Worm (Caenorhabditis elegans) whole organism, L1 larva: Measurements from ENCODE around the gene cysl-3.

Source experiments
- C04F5.9 ChIP-seq: sonication (generic microtip); optimal IDR thresholded peaks from 2 replicates; lab custom pipeline; 2016; ENCODE audit warnings: missing genetic modification characterization, missing compliant biosample characterization
- C16A3.4 ChIP-seq: fragments of 150-350 bp; optimal IDR thresholded peaks from 2 replicates; lab custom pipeline; 2014; ENCODE audit warnings: missing biosample characterization, missing genetic modification characterization
- F16B12.6 ChIP-seq: fragments of 150-350 bp; optimal IDR thresholded peaks from 2 replicates; lab custom pipeline; 2014; ENCODE audit warnings: missing biosample characterization, missing genetic modification characterization
- Y116A8C.19 ChIP-seq: sonication (generic microtip); optimal IDR thresholded peaks from 2 replicates; lab custom pipeline; 2016; ENCODE audit warnings: missing compliant biosample characterization, missing genetic modification characterization, borderline replicate concordance
- alr-1 ChIP-seq: fragments of 200-800 bp; sonication (Bioruptor generic); optimal IDR thresholded peaks from 2 replicates; lab custom pipeline; 2018; ENCODE audit warnings: borderline replicate concordance, mild to moderate bottlenecking, missing genetic modification characterization, missing compliant biosample characterization
- blmp-1 ChIP-seq: fragments of 150-350 bp; optimal IDR thresholded peaks from 2 replicates; lab custom pipeline; 2014; ENCODE audit warnings: missing biosample characterization, missing genetic modification characterization
- ceh-63 ChIP-seq: fragments of 200-800 bp; sonication (Bioruptor generic); optimal IDR thresholded peaks from 2 replicates; lab custom pipeline; 2018; ENCODE audit warnings: mild to moderate bottlenecking, missing genetic modification characterization, missing compliant biosample characterization
- ceh-8 ChIP-seq: fragments of 200-800 bp; sonication (Bioruptor generic); optimal IDR thresholded peaks from 2 replicates; lab custom pipeline; 2018; ENCODE audit warnings: mild to moderate bottlenecking, missing genetic modification characterization, moderate library complexity, missing compliant biosample characterization
- ceh-82 ChIP-seq, 3 experiments: fragments of 150-350 bp in 1 of 3; sonication (generic microtip) in 2 of 3; optimal IDR thresholded peaks; 2 replicates each; lab custom pipeline; 2014 to 2017; ENCODE audit warnings: missing biosample characterization in 3 of 3, missing genetic modification characterization in 3 of 3
- ces-1 ChIP-seq: fragments of 150-350 bp; optimal IDR thresholded peaks from 2 replicates; lab custom pipeline; 2014; ENCODE audit warnings: missing biosample characterization, missing genetic modification reagents, missing genetic modification characterization
- dpl-1 ChIP-seq, 3 experiments: fragments of 150-350 bp in 2 of 3; sonication (generic microtip) in 1 of 3; optimal IDR thresholded peaks; 2 replicates each; lab custom pipeline; 2014 to 2017; ENCODE audit warnings: missing biosample characterization in 3 of 3, missing genetic modification characterization in 3 of 3, missing genetic modification reagents in 3 of 3
- efl-1 ChIP-seq, 4 experiments: fragments of 150-350 bp; optimal IDR thresholded peaks in 3 of 4; peaks in 1 of 4; 1 replicate in 1 of 4; 2 replicates in 3 of 4; lab custom pipeline; 2014; ENCODE audit warnings: missing biosample characterization in 2 of 4, missing genetic modification characterization in 2 of 4, missing genetic modification reagents in 2 of 4
- egl-13 ChIP-seq: sonication (generic microtip); optimal IDR thresholded peaks from 2 replicates; lab custom pipeline; 2016; ENCODE audit warnings: missing genotype, missing genetic modification reagents, missing genetic modification characterization, missing compliant biosample characterization
- egl-27 ChIP-seq, 2 experiments: fragments of 150-350 bp in 1 of 2; sonication (generic microtip); optimal IDR thresholded peaks; 3 replicates each; lab custom pipeline; 2017 to 2018; ENCODE audit warnings: missing biosample characterization in 2 of 2, missing genetic modification characterization in 2 of 2, missing genetic modification reagents in 2 of 2
- irx-1 ChIP-seq: sonication (generic microtip); optimal IDR thresholded peaks from 2 replicates; lab custom pipeline; 2016; ENCODE audit warnings: missing genetic modification characterization, missing compliant biosample characterization
- jun-1 ChIP-seq: fragments of 150-350 bp; optimal IDR thresholded peaks from 2 replicates; lab custom pipeline; 2014; ENCODE audit warnings: missing biosample characterization, missing genetic modification reagents, missing genetic modification characterization
- lsy-2 ChIP-seq, 2 experiments: fragments of 150-350 bp; optimal IDR thresholded peaks; 2 replicates each; lab custom pipeline; 2014; ENCODE audit warnings: missing biosample characterization in 2 of 2, missing genetic modification characterization in 2 of 2
- mab-9 ChIP-seq: fragments of 200-800 bp; sonication (Bioruptor generic); IDR thresholded peaks from 2 replicates; pipeline ENCODE4 v1.3.6; 2022; ENCODE audit warnings: missing genetic modification reagents, missing genetic modification characterization, missing compliant biosample characterization
- mef-2 ChIP-seq: fragments of 150-350 bp; optimal IDR thresholded peaks from 2 replicates; lab custom pipeline; 2014; ENCODE audit warnings: missing biosample characterization, missing genetic modification characterization
- nhr-11 ChIP-seq: fragments of 150-350 bp; optimal IDR thresholded peaks from 2 replicates; lab custom pipeline; 2014; ENCODE audit warnings: missing biosample characterization, missing genetic modification characterization
- nhr-12 ChIP-seq: sonication (generic microtip); optimal IDR thresholded peaks from 2 replicates; lab custom pipeline; 2017; ENCODE audit warnings: missing biosample characterization, missing genetic modification characterization
- nhr-20 ChIP-seq: sonication (generic microtip); optimal IDR thresholded peaks from 2 replicates; lab custom pipeline; 2016; ENCODE audit warnings: mild to moderate bottlenecking, missing genetic modification characterization, missing compliant biosample characterization
- nhr-47 ChIP-seq: sonication (generic microtip); optimal IDR thresholded peaks from 2 replicates; lab custom pipeline; 2016; ENCODE audit warnings: mild to moderate bottlenecking, missing genetic modification characterization, moderate library complexity, missing compliant biosample characterization
- nhr-71 ChIP-seq: sonication (generic microtip); optimal IDR thresholded peaks from 2 replicates; lab custom pipeline; 2016; ENCODE audit warnings: mild to moderate bottlenecking, missing genetic modification characterization, moderate library complexity, missing compliant biosample characterization
- nhr-76 ChIP-seq: sonication (generic microtip); optimal IDR thresholded peaks from 2 replicates; lab custom pipeline; 2017; ENCODE audit warnings: missing biosample characterization, missing genetic modification characterization
- nhr-77 ChIP-seq: fragments of 150-350 bp; optimal IDR thresholded peaks from 2 replicates; lab custom pipeline; 2014; ENCODE audit warnings: missing biosample characterization, missing genetic modification characterization
- nhr-84 ChIP-seq: sonication (generic microtip); optimal IDR thresholded peaks from 2 replicates; lab custom pipeline; 2017; ENCODE audit warnings: missing biosample characterization, missing genetic modification characterization
- nhr-85 ChIP-seq: sonication (generic microtip); peaks from one replicate; lab custom pipeline; 2016; ENCODE audit warnings: missing genetic modification characterization, inconsistent platforms, missing compliant biosample characterization
- sox-4 ChIP-seq: sonication (generic microtip); optimal IDR thresholded peaks from 2 replicates; lab custom pipeline; 2016; ENCODE audit warnings: missing genetic modification characterization, missing compliant biosample characterization
- swsn-7 ChIP-seq: sonication (generic microtip); optimal IDR thresholded peaks from 2 replicates; lab custom pipeline; 2016; ENCODE audit warnings: missing genetic modification characterization, missing compliant biosample characterization
- unc-130 ChIP-seq: fragments of 150-350 bp; optimal IDR thresholded peaks from 2 replicates; lab custom pipeline; 2017; ENCODE audit warnings: missing biosample characterization, missing genetic modification characterization, inconsistent platforms
- unc-30 ChIP-seq: sonication (generic microtip); optimal IDR thresholded peaks from 2 replicates; lab custom pipeline; 2017; ENCODE audit warnings: missing biosample characterization, missing genetic modification characterization
- ztf-11 ChIP-seq, 2 experiments: sonication (generic microtip); optimal IDR thresholded peaks; 2 replicates each; lab custom pipeline; 2016 to 2017; ENCODE audit warnings: missing genetic modification characterization in 2 of 2, missing biosample characterization in 1 of 2, missing compliant biosample characterization in 1 of 2
- ztf-4 ChIP-seq: fragments of 150-350 bp; optimal IDR thresholded peaks from 2 replicates; lab custom pipeline; 2014; ENCODE audit warnings: missing biosample characterization, missing genetic modification characterization

cysl-3 gene

DNA sequence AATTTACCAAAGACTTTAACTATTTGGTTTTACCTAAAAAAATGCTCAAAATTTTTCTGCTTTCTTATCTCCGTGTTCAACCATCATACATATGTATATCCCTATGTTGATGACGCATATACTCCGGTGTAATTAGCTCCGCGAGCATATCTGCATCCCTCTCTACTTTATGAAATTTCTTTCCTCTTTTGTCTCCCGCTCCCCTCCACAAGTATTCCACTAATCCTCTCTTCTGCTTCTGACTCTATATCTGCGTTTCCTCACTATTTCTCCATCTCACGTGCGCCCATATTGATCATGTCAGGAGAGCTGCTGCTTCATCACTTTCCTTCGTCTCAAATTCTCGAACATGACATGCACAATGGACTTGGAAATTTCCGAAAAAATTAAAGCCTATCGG lies 39.0 kb upstream of the cysl-3 start, which contains the start of gene H10D18.1 (continued):
- TF ChIP-seq nhr-84 (no peak), Y116A8C.19 (tag; lab: Kevin White, UChicago) (no peak), blmp-1 (tag; lab: Kevin White, UChicago) (no peak)

ce11 chrV:3814009-3814408 lies 38.1 kb upstream of the cysl-3 start:
- TF ChIP-seq efl-1 (optimal IDR thresholded peaks at IDR 0.05; lab: Kevin White, UChicago) (no peak), efl-1 (GFP tag; optimal IDR thresholded peaks at IDR 0.05 in 1 of 2; lab: Kevin White, UChicago) (peak in 1 of 2 experiments; percentile 37), C16A3.4 (no peak), nhr-71 (tag; lab: Kevin White, UChicago) (no peak)

DNA sequence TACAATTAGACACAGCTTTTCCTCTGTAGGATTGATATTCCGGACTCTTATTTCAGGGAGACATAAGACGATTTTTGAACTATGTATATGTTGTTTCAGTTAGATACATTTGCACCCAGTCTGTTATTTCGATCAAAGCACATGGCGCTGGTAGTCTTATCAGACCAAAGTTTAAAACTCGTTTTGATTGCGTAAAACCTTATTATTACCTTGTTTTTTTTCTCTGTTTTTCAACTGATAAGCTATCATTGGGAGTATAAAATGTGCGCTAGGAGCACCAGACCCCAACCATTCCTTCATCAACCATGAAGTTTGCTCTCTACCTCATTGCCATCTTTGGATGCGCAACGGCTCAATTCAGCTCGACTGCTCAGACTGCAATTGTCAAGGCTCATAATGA lies 36.4 kb upstream of the cysl-3 start, which contains the start of gene scl-12:
Gene scl-12 (plus strand): TSS at position 301 of the 400 bp plus-strand sequence.
- TF ChIP-seq nhr-77 (tag; lab: Kevin White, UChicago) = no peak
- no peak for TF ChIP-seq efl-1 (optimal IDR thresholded peaks at IDR 0.05; lab: Kevin White, UChicago)
- peak in 1 of 2 experiments; percentile 80 for TF ChIP-seq efl-1 (GFP tag; optimal IDR thresholded peaks at IDR 0.05 in 1 of 2; lab: Kevin White, UChicago)
- TF ChIP-seq, all 84 proteins: peak for 1

ce11 chrV:3811541-3811940 lies 35.6 kb upstream of the cysl-3 start, which contains the start of gene scl-13:
Gene scl-13 (minus strand): TSS chrV:3811641.
- TF ChIP-seq irx-1 (tag; lab: Kevin White, UChicago) (no peak), unc-30 (tag; lab: Kevin White, UChicago) (no peak), egl-13 (tag; lab: Kevin White, UChicago) (no peak), swsn-7 (tag; lab: Kevin White, UChicago) (no peak), nhr-11 (tag; lab: Kevin White, UChicago) (no peak), sox-4 (tag; lab: Kevin White, UChicago) (no peak), ceh-63 (no peak), C04F5.9 (tag; lab: Kevin White, UChicago) (no peak), ces-1 (GFP tag; lab: Kevin White, UChicago) (no peak), ceh-82 (tag; optimal IDR thresholded peaks at IDR 0.05; lab: Kevin White, UChicago) (no peak), nhr-47 (tag; lab: Kevin White, UChicago) (no peak), alr-1 (tag; lab: Kevin White, UChicago) (no peak), unc-130 (tag; lab: Kevin White, UChicago) (no peak), nhr-12 (tag; lab: Kevin White, UChicago) (no peak), ceh-8 (GFP tag; lab: Kevin White, UChicago) (no peak)

DNA sequence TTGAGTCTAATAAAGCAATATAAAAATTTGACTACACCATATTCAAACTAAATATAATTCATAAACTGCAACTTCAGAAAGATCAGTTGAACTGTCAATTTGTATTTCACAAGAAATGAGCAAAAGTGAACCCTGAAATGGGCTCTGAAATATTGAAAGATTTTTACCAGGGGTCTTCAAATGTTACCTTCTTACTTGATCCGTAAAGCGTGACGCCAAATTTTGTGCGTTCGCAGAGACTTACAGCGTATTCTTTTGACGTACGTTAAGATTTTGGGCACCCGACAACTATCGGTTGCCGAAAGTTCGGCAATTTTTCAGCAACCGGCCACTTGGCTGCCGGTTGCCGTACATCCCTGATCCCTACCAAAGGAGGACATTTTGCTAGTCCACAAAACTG lies 34.1 kb upstream of the cysl-3 start:
- TF ChIP-seq nhr-85 (tag; lab: Kevin White, UChicago) (peak; percentile 36), nhr-76 (tag; lab: Kevin White, UChicago) (no peak), dpl-1 (GFP tag; optimal IDR thresholded peaks at IDR 0.05; lab: Kevin White, UChicago) (no peak), efl-1 (optimal IDR thresholded peaks at IDR 0.05; lab: Kevin White, UChicago) (no peak), efl-1 (GFP tag; optimal IDR thresholded peaks at IDR 0.05 in 1 of 2; lab: Kevin White, UChicago) (peak in 1 of 2 experiments; percentile 59)

DNA sequence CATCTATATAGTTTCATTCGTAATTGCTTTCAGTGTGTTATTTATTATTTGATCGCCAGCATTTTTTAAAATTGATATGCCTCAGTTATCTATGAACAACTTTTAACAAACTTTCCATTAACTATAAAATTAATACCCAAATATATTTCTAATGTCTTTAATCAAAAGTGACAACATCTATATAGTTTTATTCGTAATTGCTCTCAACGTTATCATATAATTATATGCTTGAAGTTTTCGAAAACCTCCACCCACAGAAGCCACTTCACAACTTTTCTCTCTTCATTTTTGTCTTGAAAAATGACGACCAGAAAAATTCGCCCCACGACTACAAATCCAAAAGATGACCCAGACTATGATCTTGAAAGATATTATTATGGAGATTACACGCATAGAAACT lies 32.4 kb upstream of the cysl-3 start, which contains the start of gene srw-6:
Gene srw-6 (plus strand): TSS at position 301 of the 400 bp plus-strand sequence.
- TF ChIP-seq nhr-20 (tag; lab: Kevin White, UChicago) = no peak

- no peak for TF ChIP-seq egl-27 (tag; optimal IDR thresholded peaks at IDR 0.05; lab: Kevin White, UChicago)
- TF ChIP-seq nhr-47 (tag; lab: Kevin White, UChicago) = no peak
- no peak for TF ChIP-seq alr-1 (tag; lab: Kevin White, UChicago)
- TF ChIP-seq F16B12.6 = no peak
- TF ChIP-seq ztf-4 (tag; lab: Kevin White, UChicago) = no peak
- no peak for TF ChIP-seq mab-9 (GFP tag; lab: Robert Waterston, UW)
- no peak for TF ChIP-seq C04F5.9 (tag; lab: Kevin White, UChicago)
- no peak for TF ChIP-seq jun-1 (tag; lab: Kevin White, UChicago)
- TF ChIP-seq lsy-2 (tag; optimal IDR thresholded peaks at IDR 0.05; lab: Kevin White, UChicago) = no peak
- TF ChIP-seq irx-1 (tag; lab: Kevin White, UChicago) = no peak
- no peak for TF ChIP-seq mef-2 (tag; lab: Kevin White, UChicago)
- TF ChIP-seq ztf-11 (tag; optimal IDR thresholded peaks at IDR 0.05; lab: Kevin White, UChicago) = no peak
- no peak for TF ChIP-seq ces-1 (GFP tag; lab: Kevin White, UChicago)
These were observed 31.9 kb upstream of the cysl-3 start for ce11 chrV:3807846-3808245.
